Worm (Caenorhabditis elegans): ENCODE measurements around the gene leo-1.

Gene leo-1

DNA sequence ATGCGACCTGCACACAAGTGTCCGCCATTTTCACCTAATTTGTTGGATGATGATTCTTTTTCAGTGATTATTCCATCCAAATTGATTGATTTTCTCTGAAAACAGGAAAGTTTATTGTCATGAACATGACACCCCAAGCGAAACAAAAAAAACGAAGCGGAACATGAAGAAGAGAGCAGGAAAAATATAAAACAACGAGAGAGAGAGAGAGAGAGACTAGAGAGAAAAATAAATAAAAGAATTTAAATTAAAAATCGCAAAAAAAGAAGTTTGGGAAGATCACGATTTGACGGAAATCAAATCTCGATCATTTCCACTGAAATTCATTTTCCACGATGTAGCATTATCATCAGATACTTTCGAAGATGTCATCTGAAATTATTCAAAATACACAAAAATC, 30.6 kb upstream of the leo-1 start, which contains the start of gene klp-12:
Gene klp-12, minus strand, starts transcription at position 101 of the 400 bp plus-strand sequence.
- TF ChIP-seq hmbx-1 (tag; optimal IDR thresholded peaks at IDR 0.05), result no peak
- TF ChIP-seq hnd-1 (tag; optimal IDR thresholded peaks at IDR 0.05), result no peak
- no peak for TF ChIP-seq aly-1 (tag; optimal IDR thresholded peaks at IDR 0.05)
- TF ChIP-seq tra-4 (tag; optimal IDR thresholded peaks at IDR 0.05), result no peak
- TF ChIP-seq flt-1 (GFP tag; IDR thresholded peaks at IDR 0.05), result no peak
- TF ChIP-seq B0310.2 (tag; optimal IDR thresholded peaks at IDR 0.05), result no peak
- TF ChIP-seq ama-1 (optimal IDR thresholded peaks at IDR 0.05), result no peak
- no peak for TF ChIP-seq scrt-1 (GFP tag; IDR thresholded peaks at IDR 0.05)
- TF ChIP-seq F13C5.2 (tag; optimal IDR thresholded peaks at IDR 0.05), result no peak
- TF ChIP-seq sea-1 (GFP tag; conservative IDR thresholded peaks at IDR 0.05), result no peak
- no peak for TF ChIP-seq ceh-13 (GFP tag; optimal IDR thresholded peaks at IDR 0.05)
- no peak for TF ChIP-seq ets-7 (tag; optimal IDR thresholded peaks at IDR 0.05)
- TF ChIP-seq tbx-37 (GFP tag; conservative IDR thresholded peaks at IDR 0.05), result no peak
- no peak for TF ChIP-seq ceh-36 (tag; optimal IDR thresholded peaks at IDR 0.05)
- TF ChIP-seq pes-1 (GFP tag; IDR thresholded peaks at IDR 0.05), result no peak
- TF ChIP-seq hmg-4 (GFP tag; optimal IDR thresholded peaks at IDR 0.05), result no peak
- no peak for TF ChIP-seq tbx-11 (GFP tag; IDR thresholded peaks at IDR 0.05)

DNA sequence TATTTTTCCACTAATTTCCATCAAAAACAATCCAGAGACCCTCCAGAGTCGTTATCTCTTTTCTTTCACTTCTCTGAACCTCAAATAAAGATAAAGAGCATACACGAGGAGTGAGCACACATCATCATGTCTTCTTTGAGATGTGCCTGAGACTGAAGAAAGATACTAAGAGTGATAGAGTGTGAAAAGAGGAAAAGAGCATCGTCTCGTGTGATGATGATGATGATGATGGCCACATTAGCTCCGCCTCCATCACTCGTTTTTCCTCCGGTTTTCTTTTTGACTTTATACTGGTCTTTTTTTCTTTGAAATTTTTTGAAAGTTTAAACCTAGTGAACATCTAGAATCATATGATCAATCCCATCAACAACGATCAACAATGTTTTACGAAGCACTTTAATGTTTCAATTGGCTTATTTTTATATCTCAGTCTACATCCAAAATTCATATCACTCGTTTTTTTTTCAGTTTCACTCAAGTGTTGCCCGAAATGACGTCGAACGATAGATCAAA, 24.8 kb upstream of the leo-1 start, which contains the start of gene T01G1.2:
Gene T01G1.2, plus strand, starts transcription at position 463 of the 513 bp plus-strand sequence.
- TF ChIP-seq ceh-36 (tag; optimal IDR thresholded peaks at IDR 0.05) (no peak), tbx-37 (GFP tag; conservative IDR thresholded peaks at IDR 0.05) (no peak), aly-1 (tag; optimal IDR thresholded peaks at IDR 0.05) (no peak), hmbx-1 (tag; optimal IDR thresholded peaks at IDR 0.05) (no peak), ets-7 (tag; optimal IDR thresholded peaks at IDR 0.05) (no peak), ama-1 (optimal IDR thresholded peaks at IDR 0.05) (no peak), scrt-1 (GFP tag; IDR thresholded peaks at IDR 0.05) (no peak), flt-1 (GFP tag; IDR thresholded peaks at IDR 0.05) (no peak), ceh-13 (GFP tag; optimal IDR thresholded peaks at IDR 0.05) (no peak), hmg-4 (GFP tag; optimal IDR thresholded peaks at IDR 0.05) (no peak), sea-1 (GFP tag; conservative IDR thresholded peaks at IDR 0.05) (no peak)

DNA sequence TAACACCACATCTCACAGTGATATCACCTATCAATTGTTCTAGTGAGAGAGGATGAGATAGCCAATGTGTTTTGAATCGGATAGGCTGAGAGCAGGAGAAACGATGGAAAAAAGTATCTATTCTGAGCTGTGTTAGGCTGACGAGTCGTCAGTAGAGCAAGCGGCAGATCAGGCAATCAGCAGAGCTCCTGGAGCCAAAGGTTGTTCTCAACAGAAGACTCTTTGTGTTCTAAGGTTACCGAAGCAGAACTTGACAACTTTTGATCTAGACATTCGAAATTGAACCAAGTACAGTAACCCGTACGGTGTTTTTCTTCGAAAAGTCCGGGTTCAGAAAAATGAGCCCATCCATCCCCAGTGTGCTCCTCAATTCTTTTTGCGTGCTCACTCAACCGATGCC, 23.6 kb upstream of the leo-1 start:
- TF ChIP-seq hmg-4 (GFP tag; optimal IDR thresholded peaks at IDR 0.05) (no peak), ceh-13 (GFP tag; optimal IDR thresholded peaks at IDR 0.05) (no peak), ceh-36 (tag; optimal IDR thresholded peaks at IDR 0.05) (no peak), tra-4 (tag; optimal IDR thresholded peaks at IDR 0.05) (no peak), B0310.2 (tag; optimal IDR thresholded peaks at IDR 0.05) (no peak), hnd-1 (tag; optimal IDR thresholded peaks at IDR 0.05) (no peak), ets-7 (tag; optimal IDR thresholded peaks at IDR 0.05) (no peak), pes-1 (GFP tag; IDR thresholded peaks at IDR 0.05) (no peak), tbx-11 (GFP tag; IDR thresholded peaks at IDR 0.05) (no peak), aly-1 (tag; optimal IDR thresholded peaks at IDR 0.05) (no peak), tbx-37 (GFP tag; conservative IDR thresholded peaks at IDR 0.05) (no peak), F13C5.2 (tag; optimal IDR thresholded peaks at IDR 0.05) (no peak)

DNA sequence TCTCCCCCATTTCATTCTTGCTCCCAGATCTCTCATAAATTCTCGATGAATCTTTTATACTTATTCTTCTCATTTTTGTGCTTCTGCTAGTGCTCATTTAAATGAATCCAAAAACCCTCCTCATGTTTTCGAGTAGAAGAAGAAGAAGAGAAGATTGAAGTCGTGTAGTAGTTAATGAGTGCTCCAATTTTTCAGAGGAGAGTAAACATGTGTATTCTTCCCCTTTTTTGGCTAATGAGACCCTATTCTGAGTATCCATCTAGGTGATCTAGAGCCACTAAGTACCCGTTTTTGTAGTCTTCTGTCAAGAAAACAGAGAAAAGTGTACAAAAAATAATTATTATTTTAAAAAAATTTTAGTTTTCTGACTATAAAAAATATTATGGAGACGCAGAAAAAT, 22.4 kb upstream of the leo-1 start:
- TF ChIP-seq pes-1 (GFP tag; IDR thresholded peaks at IDR 0.05) (no peak), hmbx-1 (tag; optimal IDR thresholded peaks at IDR 0.05) (no peak), ets-7 (tag; optimal IDR thresholded peaks at IDR 0.05) (no peak), aly-1 (tag; optimal IDR thresholded peaks at IDR 0.05) (no peak), ama-1 (optimal IDR thresholded peaks at IDR 0.05) (no peak), ceh-36 (tag; optimal IDR thresholded peaks at IDR 0.05) (no peak)

DNA sequence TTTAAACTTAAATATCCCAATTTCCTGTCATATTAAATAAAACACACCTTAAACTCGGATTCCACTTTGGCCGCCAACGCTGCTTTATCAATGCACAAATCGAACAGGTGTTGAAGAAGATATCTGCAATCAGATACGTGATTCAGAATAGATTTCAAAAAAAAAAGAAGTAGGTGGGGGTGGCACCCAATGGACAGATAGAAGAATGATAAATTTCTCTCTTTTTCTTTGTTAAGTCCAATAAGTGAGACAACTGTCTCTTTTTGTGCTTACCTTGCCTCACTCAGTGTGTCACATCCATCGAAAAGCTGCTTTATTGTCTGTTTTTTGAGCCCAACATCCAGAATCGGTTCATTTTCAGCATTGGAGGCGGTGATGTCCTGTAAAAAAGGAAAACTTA, 21.6 kb upstream of the leo-1 start:
- TF ChIP-seq tra-4 (tag; optimal IDR thresholded peaks at IDR 0.05), result no peak
- no peak for TF ChIP-seq hnd-1 (tag; optimal IDR thresholded peaks at IDR 0.05)
- TF ChIP-seq tbx-11 (GFP tag; IDR thresholded peaks at IDR 0.05), result no peak
- TF ChIP-seq pes-1 (GFP tag; IDR thresholded peaks at IDR 0.05), result no peak
- TF ChIP-seq ceh-13 (GFP tag; optimal IDR thresholded peaks at IDR 0.05), result no peak
- no peak for TF ChIP-seq sea-1 (GFP tag; conservative IDR thresholded peaks at IDR 0.05)
- TF ChIP-seq scrt-1 (GFP tag; IDR thresholded peaks at IDR 0.05), result no peak
- no peak for TF ChIP-seq hmbx-1 (tag; optimal IDR thresholded peaks at IDR 0.05)
- TF ChIP-seq F13C5.2 (tag; optimal IDR thresholded peaks at IDR 0.05), result no peak
- TF ChIP-seq hmg-4 (GFP tag; optimal IDR thresholded peaks at IDR 0.05), result no peak

DNA sequence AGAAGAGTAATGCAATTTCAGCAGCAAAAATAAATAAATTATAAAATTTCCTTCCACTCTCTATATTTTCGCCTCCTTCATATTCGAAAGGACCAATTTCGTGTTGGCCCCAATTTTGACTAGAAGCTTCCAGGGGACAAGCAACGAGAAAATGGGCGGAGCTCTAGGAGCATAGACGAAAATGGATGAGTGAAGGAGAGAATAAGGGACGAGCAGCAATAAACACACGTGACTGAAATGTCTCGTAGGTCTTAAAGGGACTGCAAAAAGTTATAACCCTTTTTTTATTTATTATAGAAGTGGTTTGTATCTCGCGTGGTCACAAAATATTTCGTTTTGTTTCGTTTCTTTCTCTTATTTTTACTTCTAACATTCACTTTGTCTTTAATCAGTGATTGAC, 20.6 kb upstream of the leo-1 start:
- TF ChIP-seq tra-4 (tag; optimal IDR thresholded peaks at IDR 0.05) (no peak), flt-1 (GFP tag; IDR thresholded peaks at IDR 0.05) (no peak), ama-1 (optimal IDR thresholded peaks at IDR 0.05) (no peak), tbx-37 (GFP tag; conservative IDR thresholded peaks at IDR 0.05) (no peak), B0310.2 (tag; optimal IDR thresholded peaks at IDR 0.05) (no peak), pes-1 (GFP tag; IDR thresholded peaks at IDR 0.05) (no peak), ets-7 (tag; optimal IDR thresholded peaks at IDR 0.05) (no peak), hmg-4 (GFP tag; optimal IDR thresholded peaks at IDR 0.05) (no peak), tbx-11 (GFP tag; IDR thresholded peaks at IDR 0.05) (no peak), ceh-13 (GFP tag; optimal IDR thresholded peaks at IDR 0.05) (no peak), aly-1 (tag; optimal IDR thresholded peaks at IDR 0.05) (no peak), sea-1 (GFP tag; conservative IDR thresholded peaks at IDR 0.05) (no peak), F13C5.2 (tag; optimal IDR thresholded peaks at IDR 0.05) (no peak), scrt-1 (GFP tag; IDR thresholded peaks at IDR 0.05) (no peak), hmbx-1 (tag; optimal IDR thresholded peaks at IDR 0.05) (no peak), ceh-36 (tag; optimal IDR thresholded peaks at IDR 0.05) (no peak)

DNA sequence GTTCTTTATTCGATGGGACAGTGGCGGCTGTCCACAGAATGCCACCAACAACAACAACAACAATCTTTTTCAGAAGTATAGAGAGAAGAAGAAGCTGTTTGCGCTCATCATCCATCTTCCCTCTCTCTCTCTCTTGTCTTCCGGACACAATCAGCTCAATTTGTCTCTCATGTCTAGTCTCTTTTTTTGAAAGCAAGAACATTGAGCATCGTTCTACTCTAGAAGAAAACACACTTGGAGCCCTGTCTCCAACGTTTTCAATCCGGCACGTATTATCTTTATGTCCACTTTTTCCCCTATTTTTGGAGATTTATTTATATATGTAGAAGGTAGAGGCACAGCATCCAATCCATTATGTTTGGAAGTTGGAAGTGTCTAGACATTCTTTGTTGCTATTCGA, 19.7 kb upstream of the leo-1 start:
- TF ChIP-seq ceh-36 (tag; optimal IDR thresholded peaks at IDR 0.05) (no peak), ama-1 (optimal IDR thresholded peaks at IDR 0.05) (no peak), aly-1 (tag; optimal IDR thresholded peaks at IDR 0.05) (no peak), B0310.2 (tag; optimal IDR thresholded peaks at IDR 0.05) (no peak), hnd-1 (tag; optimal IDR thresholded peaks at IDR 0.05) (no peak), tra-4 (tag; optimal IDR thresholded peaks at IDR 0.05) (no peak), sea-1 (GFP tag; conservative IDR thresholded peaks at IDR 0.05) (no peak), scrt-1 (GFP tag; IDR thresholded peaks at IDR 0.05) (no peak), pes-1 (GFP tag; IDR thresholded peaks at IDR 0.05) (no peak), ceh-13 (GFP tag; optimal IDR thresholded peaks at IDR 0.05) (no peak)

All from whole organism, early embryonic.